Fruit fly (Drosophila melanogaster) whole organism, embryonic: ENCODE results near the gene CG12362.

Experiments used
- Awh ChIP-seq: fragments of 200-800 bp; sonication (Bioruptor generic); IDR thresholded peaks from 2 replicates; pipeline ENCODE4, ENCODE4 v1.3.6; 2022; ENCODE audit warnings: missing biosample characterization, missing genetic modification characterization
- Bgb ChIP-seq: fragments of 200-800 bp; sonication (Bioruptor generic); IDR thresholded peaks from 2 replicates; pipeline ENCODE4 v1.3.6; 2022; ENCODE audit warnings: missing biosample characterization, missing genetic modification characterization; ENCODE audit not compliant: partially characterized antibody
- CG10274 ChIP-seq: fragments of 200-800 bp; sonication (Bioruptor generic); optimal IDR thresholded peaks from 3 replicates; lab custom pipeline; 2017; ENCODE audit warnings: missing biosample characterization, mild to moderate bottlenecking, missing genetic modification characterization
- CG11085 ChIP-seq: fragments of 200-800 bp; sonication (Bioruptor generic); IDR thresholded peaks from 2 replicates; pipeline ENCODE4 v1.3.6; 2022; ENCODE audit warnings: missing biosample characterization, missing genetic modification characterization
- CG11456 ChIP-seq: fragments of 200-800 bp; sonication (Bioruptor generic); IDR thresholded peaks from 3 replicates; pipeline ENCODE4 v1.3.6; 2022; ENCODE audit warnings: missing biosample characterization, missing genetic modification characterization
- CG12744 ChIP-seq: fragments of 200-800 bp; sonication (Bioruptor generic); optimal IDR thresholded peaks from 2 replicates; lab custom pipeline; 2016; ENCODE audit warnings: missing biosample characterization, missing genetic modification characterization
- CG1603 ChIP-seq: fragments of 200-800 bp; sonication (Bioruptor generic); optimal IDR thresholded peaks from 2 replicates; lab custom pipeline; 2019; ENCODE audit warnings: missing biosample characterization, mild to moderate bottlenecking, missing genetic modification characterization, moderate library complexity
- CG17186 ChIP-seq: fragments of 200-800 bp; sonication (Bioruptor generic); optimal IDR thresholded peaks from 3 replicates; lab custom pipeline; 2017; ENCODE audit warnings: missing biosample characterization, missing genetic modification reagents, missing genetic modification characterization
- CG18619 ChIP-seq: fragments of 200-800 bp; sonication (Bioruptor generic); optimal IDR thresholded peaks from 3 replicates; lab custom pipeline; 2017; ENCODE audit warnings: missing biosample characterization, mild to moderate bottlenecking, missing genetic modification characterization
- CG2116 ChIP-seq: fragments of 200-800 bp; sonication (Bioruptor generic); optimal IDR thresholded peaks from 3 replicates; lab custom pipeline; 2018; ENCODE audit warnings: missing biosample characterization, mild to moderate bottlenecking, missing genetic modification characterization
- CG2202 ChIP-seq: fragments of 200-800 bp; sonication (Bioruptor generic); optimal IDR thresholded peaks from 2 replicates; lab custom pipeline; 2018; ENCODE audit warnings: missing biosample characterization, mild to moderate bottlenecking, missing genetic modification characterization
- CG4328 ChIP-seq: fragments of 200-800 bp; sonication (Bioruptor generic); optimal IDR thresholded peaks from 3 replicates; lab custom pipeline; 2017; ENCODE audit warnings: missing biosample characterization, missing genetic modification reagents, missing genetic modification characterization
- CG4820 ChIP-seq: fragments of 200-800 bp; sonication (Bioruptor generic); optimal IDR thresholded peaks from 3 replicates; lab custom pipeline; 2016; ENCODE audit warnings: missing biosample characterization, missing genetic modification characterization
- CG6854 ChIP-seq: fragments of 200-800 bp; sonication (Bioruptor generic); optimal IDR thresholded peaks from 3 replicates; lab custom pipeline; 2017; ENCODE audit warnings: missing biosample characterization, mild to moderate bottlenecking, missing genetic modification characterization
- CG7786 ChIP-seq: fragments of 200-800 bp; sonication (Bioruptor generic); optimal IDR thresholded peaks from 2 replicates; lab custom pipeline; 2016; ENCODE audit warnings: missing biosample characterization, missing genetic modification characterization
- CG7928 ChIP-seq: fragments of 200-800 bp; sonication (Bioruptor generic); optimal IDR thresholded peaks from 2 replicates; lab custom pipeline; 2017; ENCODE audit warnings: missing biosample characterization, mild to moderate bottlenecking, missing genetic modification characterization
- CG9437 ChIP-seq: fragments of 200-800 bp; sonication (Bioruptor generic); optimal IDR thresholded peaks from 2 replicates; lab custom pipeline; 2018; ENCODE audit warnings: missing biosample characterization, mild to moderate bottlenecking, missing genetic modification characterization
- Ets65A ChIP-seq: fragments of 200-800 bp; sonication (Bioruptor generic); peaks from one replicate; lab custom pipeline; 2016; ENCODE audit warnings: missing biosample characterization, missing genetic modification characterization
- Hr78 ChIP-seq, 2 experiments: fragments of 200-800 bp in 1 of 2; fragments of >200 bp in 1 of 2; sonication (Bioruptor generic) in 1 of 2; optimal IDR thresholded peaks; 2 replicates each; lab custom pipeline; 2017 to 2019; ENCODE audit warnings: missing biosample characterization in 2 of 2, missing genetic modification characterization in 2 of 2, mild to moderate bottlenecking in 1 of 2, moderate library complexity in 1 of 2
- Med ChIP-seq: fragments of 200-800 bp; sonication (Bioruptor generic); peaks from one replicate; lab custom pipeline; 2016; ENCODE audit warnings: missing biosample characterization, missing genetic modification characterization, mild to moderate bottlenecking, inconsistent platforms, moderate library complexity
- Neu2 ChIP-seq: fragments of 200-800 bp; sonication (Bioruptor generic); optimal IDR thresholded peaks from 3 replicates; lab custom pipeline; 2016; ENCODE audit warnings: missing biosample characterization, missing genetic modification characterization, borderline replicate concordance
- Nf-YB ChIP-seq: fragments of 200-800 bp; sonication (Bioruptor generic); optimal IDR thresholded peaks from 3 replicates; lab custom pipeline; 2019; ENCODE audit warnings: missing biosample characterization, mild to moderate bottlenecking, missing genetic modification characterization, moderate library complexity
- abd-A ChIP-seq: fragments of 200-800 bp; sonication (Bioruptor generic); optimal IDR thresholded peaks from 3 replicates; lab custom pipeline; 2019; ENCODE audit warnings: missing biosample characterization, mild to moderate bottlenecking, missing genetic modification characterization, moderate library complexity
- bcd ChIP-seq: fragments of 200-800 bp; sonication (Bioruptor generic); optimal IDR thresholded peaks from 2 replicates; lab custom pipeline; 2017; ENCODE audit warnings: missing biosample characterization, mild to moderate bottlenecking, missing genetic modification characterization
- chinmo ChIP-seq: fragments of 200-800 bp; sonication (Bioruptor generic); IDR thresholded peaks from 4 replicates; pipeline ENCODE4 v1.3.6; 2022; ENCODE audit warnings: missing biosample characterization, missing genetic modification characterization; ENCODE audit not compliant: partially characterized antibody
- ci ChIP-seq: fragments of 200-800 bp; sonication (Bioruptor generic); IDR thresholded peaks from 3 replicates; pipeline ENCODE4 v1.3.6; 2022; ENCODE audit warnings: missing biosample characterization, missing genetic modification characterization
- corto ChIP-seq: fragments of 200-800 bp; sonication (Bioruptor generic); optimal IDR thresholded peaks from 2 replicates; lab custom pipeline; 2016; ENCODE audit warnings: missing biosample characterization, mild to moderate bottlenecking, missing genetic modification characterization, moderate library complexity
- cwo ChIP-seq: fragments of 200-800 bp; sonication (Bioruptor generic); optimal IDR thresholded peaks from 3 replicates; lab custom pipeline; 2017; ENCODE audit warnings: missing biosample characterization, missing genetic modification characterization, mild to moderate bottlenecking, moderate library complexity, missing genetic modification reagents
- en ChIP-seq: fragments of 200-800 bp; sonication (Bioruptor generic); optimal IDR thresholded peaks from 2 replicates; lab custom pipeline; 2016; ENCODE audit warnings: missing biosample characterization, missing genetic modification characterization
- eve ChIP-seq, 2 experiments: fragments of >200 bp; optimal IDR thresholded peaks; 2 replicates each; lab custom pipeline; 2017; ENCODE audit warnings: missing biosample characterization in 2 of 2, missing genetic modification characterization in 2 of 2
- mld ChIP-seq: fragments of 200-800 bp; sonication (Bioruptor generic); IDR thresholded peaks from 3 replicates; pipeline ENCODE4 v1.3.6; 2022; ENCODE audit warnings: missing biosample characterization, missing genetic modification characterization; ENCODE audit not compliant: partially characterized antibody
- oc ChIP-seq: fragments of 200-800 bp; sonication (Bioruptor generic); optimal IDR thresholded peaks from 2 replicates; lab custom pipeline; 2018; ENCODE audit warnings: missing biosample characterization, mild to moderate bottlenecking, missing genetic modification characterization, moderate library complexity
- sd ChIP-seq: fragments of 200-800 bp; sonication (Bioruptor generic); optimal IDR thresholded peaks from 3 replicates; lab custom pipeline; 2018; ENCODE audit warnings: missing biosample characterization, mild to moderate bottlenecking, missing genetic modification characterization, moderate library complexity
- seq ChIP-seq: fragments of 200-800 bp; sonication (Bioruptor generic); IDR thresholded peaks from 2 replicates; pipeline ENCODE4 v1.3.6; 2022; ENCODE audit warnings: missing biosample characterization, missing genetic modification characterization
- slou ChIP-seq: fragments of 200-800 bp; sonication (Bioruptor generic); optimal IDR thresholded peaks from 3 replicates; lab custom pipeline; 2016; ENCODE audit warnings: missing biosample characterization, missing genetic modification characterization
- vvl ChIP-seq: fragments of 200-800 bp; sonication (Bioruptor generic); IDR thresholded peaks from 2 replicates; pipeline ENCODE4 v1.3.6; 2022; ENCODE audit warnings: missing biosample characterization, missing genetic modification characterization

The CG12362 gene

dm6 chr3L:10370261-10370921 lies 42.2 kb upstream of the CG12362 start (continued):
- TF ChIP-seq vvl (GFP tag; lab: Robert Waterston, UW) (peak; percentile 83), chinmo (GFP tag; lab: Robert Waterston, UW) (0 out of 4 replicates have a peak, but pooled peaks have one; percentile 44)
- TF ChIP-seq, all 482 proteins: peak for 21

- TF ChIP-seq ci, result no peak
- TF ChIP-seq Ets65A, result peak; percentile 68
- no peak for TF ChIP-seq CG2116 (GFP tag; lab: Kevin White, UChicago)
- no peak for TF ChIP-seq CG18619 (GFP tag; lab: Kevin White, UChicago)
- TF ChIP-seq eve (GFP tag; optimal IDR thresholded peaks at IDR 0.05; lab: Kevin White, UChicago), result no peak
- TF ChIP-seq corto (GFP tag; lab: Kevin White, UChicago), result no peak
- TF ChIP-seq CG1603 (tag; lab: Kevin White, UChicago), result no peak
Observed at dm6 chr3L:10371180-10371579, 41.4 kb upstream of the CG12362 start.

dm6 chr3L:10372195-10372594 lies 40.4 kb upstream of the CG12362 start:
- TF ChIP-seq CG4820 (GFP tag; lab: Kevin White, UChicago) (no peak), seq (GFP tag; lab: Robert Waterston, UW) (no peak), vvl (GFP tag; lab: Robert Waterston, UW) (peak; percentile 65), bcd (GFP tag; lab: Kevin White, UChicago) (no peak), oc (tag; lab: Kevin White, UChicago) (peak; percentile 52), CG2202 (tag; lab: Kevin White, UChicago) (no peak), CG4328 (GFP tag; lab: Kevin White, UChicago) (no peak)

dm6 chr3L:10372741-10373140 lies 39.9 kb upstream of the CG12362 start:
- TF ChIP-seq Nf-YB (GFP tag; lab: Kevin White, UChicago), result no peak
- TF ChIP-seq Neu2 (GFP tag; lab: Kevin White, UChicago), result no peak
- no peak for TF ChIP-seq CG17186 (GFP tag; lab: Kevin White, UChicago)
- TF ChIP-seq CG7786 (GFP tag; lab: Kevin White, UChicago), result no peak
- TF ChIP-seq sd, result peak; percentile 49
- peak; percentile 81 for TF ChIP-seq abd-A (tag; lab: Kevin White, UChicago)
- TF ChIP-seq mld, result no peak
- TF ChIP-seq cwo, result peak; percentile 21
- TF ChIP-seq Awh (GFP tag; lab: Robert Waterston, UW), result peak; percentile 38; the same call in 1 of the 2 replicates
- 0 out of 2 replicates have a peak, but pooled peaks have one; percentile 50 for TF ChIP-seq vvl (GFP tag; lab: Robert Waterston, UW)
- TF ChIP-seq CG11456 (GFP tag; lab: Robert Waterston, UW), result no peak
- TF ChIP-seq, all 482 proteins: peak for 5

- TF ChIP-seq CG7928 (GFP tag; lab: Kevin White, UChicago) (no peak), oc (tag; lab: Kevin White, UChicago) (peak; percentile 47), CG9437 (no peak), CG10274 (GFP tag; lab: Kevin White, UChicago) (no peak), CG12744 (GFP tag; lab: Kevin White, UChicago) (no peak), en (GFP tag; lab: Kevin White, UChicago) (no peak), Ets65A (peak; percentile 48), slou (GFP tag; lab: Kevin White, UChicago) (no peak), CG6854 (GFP tag; lab: Kevin White, UChicago) (no peak), Hr78 (GFP tag; optimal IDR thresholded peaks at IDR 0.05; lab: Kevin White, UChicago) (no peak), Bgb (GFP tag; lab: Robert Waterston, UW) (no peak), Med (GFP tag; lab: Kevin White, UChicago) (no peak), CG11085 (no peak)
Observed at dm6 chr3L:10375619-10376018, 37.0 kb upstream of the CG12362 start.
